Worm (Caenorhabditis elegans) whole organism, L3 larva: Measurements from ENCODE around the gene ins-23.

ENCODE experiments used
- R02D3.7 ChIP-seq: fragments of 150-350 bp; optimal IDR thresholded peaks from 2 replicates; lab custom pipeline; 2014; ENCODE audit warnings: missing biosample characterization, missing genetic modification characterization
- ZK546.5 ChIP-seq: sonication (generic microtip); optimal IDR thresholded peaks from 2 replicates; lab custom pipeline; 2017; ENCODE audit warnings: missing biosample characterization, missing genetic modification characterization
- ceh-16 ChIP-seq: sonication (generic microtip); optimal IDR thresholded peaks from 2 replicates; lab custom pipeline; 2017; ENCODE audit warnings: missing biosample characterization, missing genetic modification characterization
- ceh-28 ChIP-seq: fragments of 150-350 bp; optimal IDR thresholded peaks from 2 replicates; lab custom pipeline; 2014; ENCODE audit warnings: missing biosample characterization, missing genetic modification reagents, missing genetic modification characterization
- daf-12 ChIP-seq: fragments of 150-350 bp; optimal IDR thresholded peaks from 2 replicates; lab custom pipeline; 2014; ENCODE audit warnings: missing biosample characterization, missing genetic modification reagents, missing genetic modification characterization
- egl-27 ChIP-seq: sonication (generic microtip); optimal IDR thresholded peaks from 4 replicates; lab custom pipeline; 2017; ENCODE audit warnings: missing biosample characterization, missing genetic modification reagents, missing genetic modification characterization
- egl-5 ChIP-seq: fragments of 150-350 bp; optimal IDR thresholded peaks from 2 replicates; lab custom pipeline; 2017; ENCODE audit warnings: missing biosample characterization, missing genetic modification reagents, missing genetic modification characterization, inconsistent platforms
- elt-1 ChIP-seq: fragments of 150-350 bp; optimal IDR thresholded peaks from 2 replicates; lab custom pipeline; 2014; ENCODE audit warnings: missing biosample characterization, missing genetic modification characterization
- elt-3 ChIP-seq, 3 experiments: fragments of 150-350 bp in 1 of 3; sonication (generic microtip) in 2 of 3; optimal IDR thresholded peaks; 2 replicates in 2 of 3; 4 replicates in 1 of 3; lab custom pipeline; 2014 to 2017; ENCODE audit warnings: missing biosample characterization in 3 of 3, missing genetic modification characterization in 3 of 3
- eor-1 ChIP-seq, 2 experiments: fragments of 150-350 bp; optimal IDR thresholded peaks; 2 replicates each; lab custom pipeline; 2014 to 2018; ENCODE audit warnings: missing biosample characterization in 2 of 2, missing genetic modification characterization in 2 of 2
- fkh-10 ChIP-seq: sonication (generic microtip); optimal IDR thresholded peaks from 2 replicates; lab custom pipeline; 2017; ENCODE audit warnings: missing biosample characterization, missing genetic modification reagents, missing genetic modification characterization
- fkh-2 ChIP-seq: fragments of 150-350 bp; optimal IDR thresholded peaks from 2 replicates; lab custom pipeline; 2014; ENCODE audit warnings: missing biosample characterization, missing genetic modification reagents, missing genetic modification characterization
- fos-1 ChIP-seq: fragments of 150-350 bp; optimal IDR thresholded peaks from 2 replicates; lab custom pipeline; 2014; ENCODE audit warnings: missing biosample characterization, missing genetic modification characterization
- hmg-11 ChIP-seq: sonication (generic microtip); optimal IDR thresholded peaks from 2 replicates; lab custom pipeline; 2016; ENCODE audit warnings: missing genetic modification characterization, missing compliant biosample characterization
- lin-39 ChIP-seq: fragments of 150-350 bp; optimal IDR thresholded peaks from 2 replicates; lab custom pipeline; 2018; ENCODE audit warnings: missing biosample characterization, missing genetic modification reagents, missing genetic modification characterization
- lsy-12 ChIP-seq: sonication (generic microtip); optimal IDR thresholded peaks from 2 replicates; lab custom pipeline; 2016; ENCODE audit warnings: mild to moderate bottlenecking, missing genetic modification characterization, missing compliant biosample characterization
- mdl-1 ChIP-seq: fragments of 150-350 bp; optimal IDR thresholded peaks from 2 replicates; lab custom pipeline; 2014; ENCODE audit warnings: missing biosample characterization, missing genetic modification characterization
- nfya-1 ChIP-seq: sonication (generic microtip); optimal IDR thresholded peaks from 2 replicates; lab custom pipeline; 2017; ENCODE audit warnings: missing genetic modification characterization, mild to moderate bottlenecking, missing compliant biosample characterization, antibody characterized with exemption, moderate library complexity; ENCODE audit not compliant: insufficient read depth
- nhr-23 ChIP-seq: fragments of 150-350 bp; optimal IDR thresholded peaks from 2 replicates; lab custom pipeline; 2014; ENCODE audit warnings: missing biosample characterization, missing genetic modification reagents, missing genetic modification characterization
- nhr-25 ChIP-seq: sonication (generic microtip); optimal IDR thresholded peaks from 2 replicates; lab custom pipeline; 2017; ENCODE audit warnings: missing biosample characterization, missing genetic modification characterization
- nhr-43 ChIP-seq: sonication (generic microtip); optimal IDR thresholded peaks from 2 replicates; lab custom pipeline; 2016; ENCODE audit warnings: mild to moderate bottlenecking, missing genetic modification characterization, missing compliant biosample characterization; ENCODE audit not compliant: poor library complexity, severe bottlenecking
- nhr-67 ChIP-seq: fragments of 150-350 bp; optimal IDR thresholded peaks from 2 replicates; lab custom pipeline; 2014; ENCODE audit warnings: missing biosample characterization, missing genetic modification characterization
- nhr-77 ChIP-seq: fragments of 150-350 bp; optimal IDR thresholded peaks from 2 replicates; lab custom pipeline; 2014; ENCODE audit warnings: missing biosample characterization, missing genetic modification characterization
- pha-4 ChIP-seq: fragments of 150-350 bp; optimal IDR thresholded peaks from 2 replicates; lab custom pipeline; 2014; ENCODE audit warnings: missing biosample characterization, missing genetic modification reagents, missing genetic modification characterization
- sea-2 ChIP-seq: fragments of 150-350 bp; sonication (generic microtip); optimal IDR thresholded peaks from 4 replicates; lab custom pipeline; 2014; ENCODE audit warnings: missing biosample characterization, missing genetic modification reagents, missing genetic modification characterization
- skn-1 ChIP-seq: fragments of 150-350 bp; optimal IDR thresholded peaks from 2 replicates; lab custom pipeline; 2014; ENCODE audit warnings: missing biosample characterization, missing genetic modification characterization
- snpc-4 ChIP-seq: fragments of 150-350 bp; optimal IDR thresholded peaks from 2 replicates; lab custom pipeline; 2014; ENCODE audit warnings: missing biosample characterization, missing genetic modification characterization
- tbx-2 ChIP-seq: sonication (generic microtip); optimal IDR thresholded peaks from 2 replicates; lab custom pipeline; 2016; ENCODE audit warnings: mild to moderate bottlenecking, missing genetic modification characterization, missing compliant biosample characterization
- unc-39 ChIP-seq: sonication (generic microtip); optimal IDR thresholded peaks from 4 replicates; lab custom pipeline; 2017; ENCODE audit warnings: missing biosample characterization, missing genetic modification characterization
- unc-62 ChIP-seq: fragments of 150-350 bp; sonication (generic microtip); optimal IDR thresholded peaks from 4 replicates; lab custom pipeline; 2014; ENCODE audit warnings: missing biosample characterization, missing genetic modification reagents, missing genetic modification characterization
- zag-1 ChIP-seq: fragments of 150-350 bp; optimal IDR thresholded peaks from 2 replicates; lab custom pipeline; 2014; ENCODE audit warnings: missing biosample characterization, missing genetic modification characterization
- ztf-11 ChIP-seq: fragments of 150-350 bp; optimal IDR thresholded peaks from 2 replicates; lab custom pipeline; 2014; ENCODE audit warnings: missing biosample characterization, missing genetic modification characterization
- ztf-4 ChIP-seq: fragments of 150-350 bp; optimal IDR thresholded peaks from 2 replicates; lab custom pipeline; 2014; ENCODE audit warnings: missing biosample characterization, missing genetic modification characterization

Gene ins-23

ce11 chrIII:10004213-10004612, 23.8 kb upstream of the ins-23 start, which contains the start of gene C05B5.11:
Gene C05B5.11, plus strand, starts transcription at chrIII:10004513.
- no peak for TF ChIP-seq ztf-11 (tag; lab: Kevin White, UChicago)
- TF ChIP-seq sea-2 (GFP tag; lab: Kevin White, UChicago): no peak
- TF ChIP-seq daf-12 (tag; lab: Kevin White, UChicago): no peak
- TF ChIP-seq lsy-12 (tag; lab: Kevin White, UChicago): no peak
- TF ChIP-seq nhr-23 (tag; lab: Kevin White, UChicago): no peak
- no peak for TF ChIP-seq fos-1
- TF ChIP-seq ceh-16 (tag; lab: Kevin White, UChicago): no peak
- no peak for TF ChIP-seq nhr-25
- TF ChIP-seq egl-5 (tag; lab: Kevin White, UChicago): no peak
- TF ChIP-seq elt-1 (tag; lab: Kevin White, UChicago): no peak
- TF ChIP-seq ZK546.5 (tag; lab: Kevin White, UChicago): no peak
- no peak for TF ChIP-seq R02D3.7 (tag; lab: Kevin White, UChicago)
- TF ChIP-seq zag-1 (tag; lab: Kevin White, UChicago): no peak
- no peak for TF ChIP-seq nhr-43
- no peak for TF ChIP-seq nfya-1 (tag; lab: Kevin White, UChicago)
- TF ChIP-seq nhr-67: no peak
- TF ChIP-seq, all 47 proteins: peak for 0

ce11 chrIII:10006734-10007348, 21.2 kb upstream of the ins-23 start, which contains the start of gene C05B5.8:
Gene C05B5.8, minus strand, starts transcription at chrIII:10006784.
- TF ChIP-seq elt-1 (tag; lab: Kevin White, UChicago) (peak; percentile 83), nhr-25 (peak; percentile 91), ceh-28 (tag; lab: Kevin White, UChicago) (peak; percentile 34), ztf-11 (tag; lab: Kevin White, UChicago) (no peak), nhr-23 (tag; lab: Kevin White, UChicago) (peak; percentile 73), ZK546.5 (tag; lab: Kevin White, UChicago) (no peak), sea-2 (GFP tag; lab: Kevin White, UChicago) (no peak), lin-39 (tag; lab: Kevin White, UChicago) (no peak), tbx-2 (tag; lab: Kevin White, UChicago) (no peak), unc-39 (no peak), mdl-1 (no peak)

ce11 chrIII:10010117-10010516, 17.9 kb upstream of the ins-23 start, which contains the start of gene fbxa-155:
Gene fbxa-155, minus strand, starts transcription at chrIII:10010217.
- TF ChIP-seq ceh-16 (tag; lab: Kevin White, UChicago) (no peak), egl-5 (tag; lab: Kevin White, UChicago) (no peak), unc-62 (GFP tag; lab: Kevin White, UChicago) (no peak), R02D3.7 (tag; lab: Kevin White, UChicago) (no peak), nhr-43 (no peak), nhr-67 (no peak), nfya-1 (tag; lab: Kevin White, UChicago) (no peak), hmg-11 (tag; lab: Kevin White, UChicago) (no peak), nhr-25 (no peak), eor-1 (tag; optimal IDR thresholded peaks at IDR 0.05; lab: Kevin White, UChicago) (no peak)

ce11 chrIII:10012136-10012535, 15.9 kb upstream of the ins-23 start, which contains the start of gene C05B5.16:
Gene C05B5.16, plus strand, starts transcription at chrIII:10012436.
- TF ChIP-seq daf-12 (tag; lab: Kevin White, UChicago) (no peak), unc-62 (GFP tag; lab: Kevin White, UChicago) (no peak), eor-1 (tag; optimal IDR thresholded peaks at IDR 0.05; lab: Kevin White, UChicago) (no peak), nhr-77 (tag; lab: Kevin White, UChicago) (no peak), egl-27 (no peak), ztf-4 (tag; lab: Kevin White, UChicago) (no peak), fos-1 (no peak), fkh-10 (GFP tag; lab: Kevin White, UChicago) (no peak), pha-4 (tag; lab: Kevin White, UChicago) (no peak), nfya-1 (tag; lab: Kevin White, UChicago) (no peak), skn-1 (no peak), lin-39 (tag; lab: Kevin White, UChicago) (no peak), sea-2 (GFP tag; lab: Kevin White, UChicago) (no peak), elt-3 (tag; optimal IDR thresholded peaks at IDR 0.05; lab: Kevin White, UChicago) (no peak), fkh-2 (tag; lab: Kevin White, UChicago) (no peak), snpc-4 (no peak), ceh-16 (tag; lab: Kevin White, UChicago) (no peak), hmg-11 (tag; lab: Kevin White, UChicago) (no peak), nhr-23 (tag; lab: Kevin White, UChicago) (no peak), ztf-11 (tag; lab: Kevin White, UChicago) (no peak)
